Fruit fly (Drosophila melanogaster) whole organism, embryonic: Measurements from ENCODE around the gene PMP34.

Experiments used
- Abd-B ChIP-seq: fragments of 200-800 bp; sonication (Bioruptor generic); optimal IDR thresholded peaks from 2 replicates; lab custom pipeline; 2018; ENCODE audit warnings: missing biosample characterization, mild to moderate bottlenecking, missing genetic modification characterization, moderate library complexity
- CG12071 ChIP-seq: fragments of 200-800 bp; sonication (Bioruptor generic); optimal IDR thresholded peaks from 3 replicates; lab custom pipeline; 2018; ENCODE audit warnings: missing biosample characterization, mild to moderate bottlenecking, missing genetic modification characterization
- CG12155 ChIP-seq: fragments of 200-800 bp; sonication (Bioruptor generic); optimal IDR thresholded peaks from 3 replicates; lab custom pipeline; 2016; ENCODE audit warnings: missing biosample characterization, missing genetic modification characterization
- CG13287 ChIP-seq: fragments of 200-800 bp; sonication (Bioruptor generic); IDR thresholded peaks from 2 replicates; pipeline ENCODE4 v1.3.6; 2022; ENCODE audit warnings: missing biosample characterization, missing genetic modification characterization; ENCODE audit not compliant: partially characterized antibody
- CG13296 ChIP-seq: fragments of 200-800 bp; sonication (Bioruptor generic); optimal IDR thresholded peaks from 3 replicates; lab custom pipeline; 2018; ENCODE audit warnings: missing biosample characterization, mild to moderate bottlenecking, missing genetic modification characterization
- CG13775 ChIP-seq: fragments of 200-800 bp; sonication (Bioruptor generic); optimal IDR thresholded peaks from 3 replicates; lab custom pipeline; 2017; ENCODE audit warnings: missing biosample characterization, mild to moderate bottlenecking, missing genetic modification characterization
- CG15269 ChIP-seq: fragments of 200-800 bp; sonication (Bioruptor generic); optimal IDR thresholded peaks from 2 replicates; lab custom pipeline; 2018; ENCODE audit warnings: missing biosample characterization, mild to moderate bottlenecking, missing genetic modification characterization, moderate library complexity
- CG15514 ChIP-seq: fragments of 200-800 bp; sonication (Bioruptor generic); optimal IDR thresholded peaks from 3 replicates; lab custom pipeline; 2017; ENCODE audit warnings: missing biosample characterization, missing genetic modification characterization, mild to moderate bottlenecking, moderate library complexity, missing genetic modification reagents
- CG1603 ChIP-seq: fragments of 200-800 bp; sonication (Bioruptor generic); optimal IDR thresholded peaks from 2 replicates; lab custom pipeline; 2019; ENCODE audit warnings: missing biosample characterization, mild to moderate bottlenecking, missing genetic modification characterization, moderate library complexity
- CG1647 ChIP-seq: fragments of 200-800 bp; sonication (Bioruptor generic); optimal IDR thresholded peaks from 3 replicates; lab custom pipeline; 2016; ENCODE audit warnings: missing biosample characterization, missing genetic modification characterization
- CG16779 ChIP-seq: fragments of 200-800 bp; sonication (Bioruptor generic); IDR thresholded peaks from 2 replicates; pipeline ENCODE4 v1.3.6; 2022; ENCODE audit warnings: missing biosample characterization, missing genetic modification characterization
- CG17912 ChIP-seq: fragments of 200-800 bp; sonication (Bioruptor generic); optimal IDR thresholded peaks from 2 replicates; lab custom pipeline; 2018; ENCODE audit warnings: missing biosample characterization, mild to moderate bottlenecking, missing genetic modification characterization
- CG18599 ChIP-seq: fragments of 200-800 bp; sonication (Bioruptor generic); optimal IDR thresholded peaks from 3 replicates; lab custom pipeline; 2017; ENCODE audit warnings: missing biosample characterization, missing genetic modification characterization, mild to moderate bottlenecking, moderate library complexity, missing genetic modification reagents
- CG3163 ChIP-seq: fragments of 200-800 bp; sonication (Bioruptor generic); optimal IDR thresholded peaks from 3 replicates; lab custom pipeline; 2016; ENCODE audit warnings: missing biosample characterization, missing genetic modification characterization
- CG32767 ChIP-seq: fragments of 200-800 bp; sonication (Bioruptor generic); IDR thresholded peaks from 2 replicates; pipeline ENCODE4 v1.3.6; 2022; ENCODE audit warnings: missing biosample characterization, missing genetic modification characterization
- CG3995 ChIP-seq: fragments of 200-800 bp; sonication (Bioruptor generic); optimal IDR thresholded peaks from 3 replicates; lab custom pipeline; 2016; ENCODE audit warnings: missing biosample characterization, missing genetic modification characterization
- CG4360 ChIP-seq: fragments of 200-800 bp; sonication (Bioruptor generic); IDR thresholded peaks from 2 replicates; pipeline ENCODE4 v1.3.6; 2022; ENCODE audit warnings: missing biosample characterization, missing genetic modification characterization
- CG4404 ChIP-seq: fragments of 200-800 bp; sonication (Bioruptor generic); IDR thresholded peaks from 2 replicates; pipeline ENCODE4 v1.3.6; 2022; ENCODE audit warnings: missing biosample characterization, missing genetic modification characterization
- CG9876 ChIP-seq: fragments of 200-800 bp; sonication (Bioruptor generic); optimal IDR thresholded peaks from 2 replicates; lab custom pipeline; 2016; ENCODE audit warnings: missing biosample characterization, missing genetic modification characterization
- Dad ChIP-seq: fragments of 200-800 bp; sonication (Bioruptor generic); optimal IDR thresholded peaks from 3 replicates; lab custom pipeline; 2016; ENCODE audit warnings: missing biosample characterization, missing genetic modification characterization
- Dfd ChIP-seq, 2 experiments: fragments of >200 bp; optimal IDR thresholded peaks; 2 replicates each; lab custom pipeline; 2017; ENCODE audit warnings: missing biosample characterization in 2 of 2, missing genetic modification characterization in 2 of 2
- H2.0 ChIP-seq: fragments of 200-800 bp; sonication (Bioruptor generic); IDR thresholded peaks from 2 replicates; pipeline ENCODE4 v1.3.6; 2022; ENCODE audit warnings: missing biosample characterization, missing genetic modification characterization
- Nf-YA ChIP-seq: fragments of 200-800 bp; sonication (Bioruptor generic); IDR thresholded peaks from 2 replicates; pipeline ENCODE4 v1.3.6; 2022; ENCODE audit warnings: missing biosample characterization, missing genetic modification characterization
- Stat92E ChIP-seq, 3 experiments: fragments of >200 bp in 2 of 3; fragments of 200-800 bp in 1 of 3; sonication (Bioruptor generic) in 1 of 3; optimal IDR thresholded peaks; 2 replicates each; lab custom pipeline; 2017 to 2019; ENCODE audit warnings: missing biosample characterization in 3 of 3, missing genetic modification characterization in 3 of 3, mild to moderate bottlenecking in 1 of 3, moderate library complexity in 1 of 3
- Vsx1 ChIP-seq: fragments of 200-800 bp; sonication (Bioruptor generic); optimal IDR thresholded peaks from 2 replicates; lab custom pipeline; 2017; ENCODE audit warnings: missing biosample characterization, mild to moderate bottlenecking, missing genetic modification characterization, missing genetic modification reagents
- amos ChIP-seq: fragments of 200-800 bp; sonication (Bioruptor generic); IDR thresholded peaks from 2 replicates; pipeline ENCODE4 v1.3.6; 2022; ENCODE audit warnings: missing biosample characterization, missing genetic modification characterization; ENCODE audit not compliant: partially characterized antibody
- ash1 ChIP-seq: fragments of 200-800 bp; sonication (Bioruptor generic); optimal IDR thresholded peaks from 2 replicates; lab custom pipeline; 2018; ENCODE audit warnings: missing biosample characterization, mild to moderate bottlenecking, missing genetic modification characterization
- ato ChIP-seq: fragments of 200-800 bp; sonication (Bioruptor generic); IDR thresholded peaks from 2 replicates; pipeline ENCODE4 v1.3.6; 2022; ENCODE audit warnings: missing biosample characterization, missing genetic modification characterization; ENCODE audit not compliant: partially characterized antibody
- az2 ChIP-seq: fragments of 200-800 bp; sonication (Bioruptor generic); optimal IDR thresholded peaks from 3 replicates; lab custom pipeline; 2016; ENCODE audit warnings: missing biosample characterization, missing genetic modification characterization
- cg ChIP-seq: fragments of 200-800 bp; sonication (Bioruptor generic); optimal IDR thresholded peaks from 3 replicates; lab custom pipeline; 2019; ENCODE audit warnings: missing biosample characterization, mild to moderate bottlenecking, missing genetic modification characterization, moderate library complexity
- chn ChIP-seq: fragments of 200-800 bp; sonication (Bioruptor generic); optimal IDR thresholded peaks from 2 replicates; lab custom pipeline; 2016; ENCODE audit warnings: missing biosample characterization, missing genetic modification characterization
- ci ChIP-seq: fragments of 200-800 bp; sonication (Bioruptor generic); IDR thresholded peaks from 3 replicates; pipeline ENCODE4 v1.3.6; 2022; ENCODE audit warnings: missing biosample characterization, missing genetic modification characterization
- crp ChIP-seq, 2 experiments: fragments of 200-800 bp; sonication (Bioruptor generic); optimal IDR thresholded peaks; 2 replicates in 1 of 2; 3 replicates in 1 of 2; lab custom pipeline; 2017; ENCODE audit warnings: missing biosample characterization in 2 of 2, missing genetic modification characterization in 2 of 2, mild to moderate bottlenecking in 1 of 2, moderate library complexity in 1 of 2
- dmrt99B ChIP-seq: fragments of 200-800 bp; sonication (Bioruptor generic); optimal IDR thresholded peaks from 2 replicates; lab custom pipeline; 2018; ENCODE audit warnings: missing biosample characterization, mild to moderate bottlenecking, missing genetic modification characterization, moderate library complexity
- en ChIP-seq: fragments of 200-800 bp; sonication (Bioruptor generic); optimal IDR thresholded peaks from 2 replicates; lab custom pipeline; 2016; ENCODE audit warnings: missing biosample characterization, missing genetic modification characterization
- exex ChIP-seq: fragments of 200-800 bp; sonication (Bioruptor generic); optimal IDR thresholded peaks from 4 replicates; lab custom pipeline; 2018; ENCODE audit warnings: missing biosample characterization, mild to moderate bottlenecking, missing genetic modification characterization, moderate library complexity
- eyg ChIP-seq: fragments of 200-800 bp; sonication (Bioruptor generic); optimal IDR thresholded peaks from 3 replicates; lab custom pipeline; 2016; ENCODE audit warnings: missing biosample characterization, missing genetic modification characterization
- hb ChIP-seq: fragments of 200-800 bp; sonication (Bioruptor generic); IDR thresholded peaks from 3 replicates; pipeline ENCODE4 v1.3.6; 2022; ENCODE audit warnings: missing biosample characterization, missing genetic modification characterization; ENCODE audit not compliant: partially characterized antibody
- lab ChIP-seq: fragments of 200-800 bp; sonication (Bioruptor generic); optimal IDR thresholded peaks from 3 replicates; lab custom pipeline; 2017; ENCODE audit warnings: missing biosample characterization, missing genetic modification characterization, mild to moderate bottlenecking, moderate library complexity, missing genetic modification reagents
- mirr ChIP-seq: fragments of 200-800 bp; sonication (Bioruptor generic); optimal IDR thresholded peaks from 3 replicates; lab custom pipeline; 2018; ENCODE audit warnings: missing biosample characterization, mild to moderate bottlenecking, missing genetic modification characterization
- onecut ChIP-seq: fragments of 200-800 bp; sonication (Bioruptor generic); IDR thresholded peaks from 2 replicates; pipeline ENCODE4 v1.3.6; 2022; ENCODE audit warnings: missing biosample characterization, missing genetic modification characterization
- org-1 ChIP-seq: fragments of 200-800 bp; sonication (Bioruptor generic); optimal IDR thresholded peaks from 2 replicates; lab custom pipeline; 2017; ENCODE audit warnings: missing biosample characterization, missing genetic modification characterization
- stwl ChIP-seq: fragments of 200-800 bp; sonication (Bioruptor generic); optimal IDR thresholded peaks from 3 replicates; lab custom pipeline; 2018; ENCODE audit warnings: missing biosample characterization, mild to moderate bottlenecking, missing genetic modification characterization, moderate library complexity
- tin ChIP-seq: fragments of 200-800 bp; sonication (Bioruptor generic); optimal IDR thresholded peaks from 3 replicates; lab custom pipeline; 2016; ENCODE audit warnings: missing biosample characterization, missing genetic modification characterization
- trem ChIP-seq: fragments of 200-800 bp; optimal IDR thresholded peaks from 3 replicates; lab custom pipeline; 2019; ENCODE audit warnings: missing biosample characterization, mild to moderate bottlenecking, missing genetic modification characterization, moderate library complexity
- unc-4 ChIP-seq: fragments of 200-800 bp; sonication (Bioruptor generic); IDR thresholded peaks from 2 replicates; pipeline ENCODE4 v1.3.6; 2022; ENCODE audit warnings: missing biosample characterization, missing genetic modification characterization; ENCODE audit not compliant: partially characterized antibody
- usp ChIP-seq: fragments of >200 bp; optimal IDR thresholded peaks from 2 replicates; lab custom pipeline; 2017; ENCODE audit warnings: missing biosample characterization, missing genetic modification characterization

Gene PMP34

DNA sequence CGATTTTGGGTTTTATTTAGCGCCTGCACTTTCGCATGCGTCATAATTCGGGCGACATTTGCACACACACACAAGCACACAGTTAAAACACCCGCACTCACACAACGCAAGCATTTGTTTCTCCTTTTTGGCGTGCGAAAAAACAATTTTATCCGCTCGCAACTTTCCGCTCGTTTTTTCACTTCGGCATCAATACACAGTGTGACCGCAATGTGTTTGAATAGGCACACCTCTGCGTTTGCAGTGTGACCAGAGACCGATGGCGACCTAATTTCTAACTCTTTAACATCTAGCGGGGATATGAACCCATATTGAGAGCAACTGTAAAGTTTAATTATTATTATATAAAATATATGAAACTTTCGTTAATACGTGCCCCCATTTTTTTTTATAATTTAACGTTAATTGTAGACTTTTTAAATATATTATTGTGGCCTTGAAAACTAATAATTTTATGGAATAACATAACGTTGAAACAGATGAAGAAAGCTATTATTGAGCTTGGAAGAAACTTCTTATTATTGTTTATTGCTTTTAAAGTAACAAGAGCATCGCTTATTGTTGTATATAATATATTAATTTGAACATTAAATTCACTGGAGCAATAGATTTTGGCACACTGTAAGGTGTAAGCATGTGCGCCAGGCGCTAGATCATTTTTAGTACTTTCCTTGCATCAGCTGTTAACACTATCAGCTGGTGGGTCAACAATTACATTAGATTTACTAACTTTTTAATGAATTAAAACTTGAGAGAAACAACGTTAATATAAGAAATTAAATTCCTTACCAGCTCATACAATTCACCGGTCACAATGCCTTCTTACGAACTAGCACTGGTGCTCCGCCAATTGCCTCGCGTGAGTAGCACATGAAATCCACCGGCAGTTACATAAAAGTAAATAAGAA is 45.6 kb downstream of the PMP34 start, which contains the start of the genes Cip4 and mRpS6 (continued):
- TF ChIP-seq CG15514 (GFP tag; lab: Kevin White, UChicago) (peak; percentile 39), Stat92E (GFP tag; optimal IDR thresholded peaks at IDR 0.05; lab: Kevin White, UChicago) (no peak), stwl (peak; percentile 39), CG3995 (no peak), onecut (GFP tag; lab: Robert Waterston, UW) (peak; percentile 41; the same call in 1 of the 2 replicates), Nf-YA (GFP tag; lab: Robert Waterston, UW) (0 out of 2 replicates have a peak, but pooled peaks have one; percentile 5), tin (GFP tag; lab: Kevin White, UChicago) (no peak), az2 (peak; percentile 86), lab (peak; percentile 35), usp (GFP tag; lab: Kevin White, UChicago) (no peak), CG15269 (tag; lab: Kevin White, UChicago) (peak; percentile 89), CG3163 (GFP tag; lab: Kevin White, UChicago) (no peak), amos (GFP tag; lab: Robert Waterston, UW) (peak; percentile 49; the same call in 1 of the 2 replicates), dmrt99B (tag; lab: Kevin White, UChicago) (peak; percentile 70), CG17912 (GFP tag; lab: Kevin White, UChicago) (no peak), cg (GFP tag; lab: Kevin White, UChicago) (peak; percentile 69), CG4360 (GFP tag; lab: Robert Waterston, UW) (no peak), hb (GFP tag; lab: Robert Waterston, UW) (no peak), CG13296 (GFP tag; lab: Kevin White, UChicago) (peak; percentile 69), trem (tag; lab: Kevin White, UChicago) (peak; percentile 51), CG18599 (GFP tag; lab: Kevin White, UChicago) (peak; percentile 37), CG13287 (GFP tag; lab: Robert Waterston, UW) (peak; percentile 49), org-1 (GFP tag; lab: Kevin White, UChicago) (peak; percentile 50), CG13775 (peak; percentile 87), Vsx1 (peak; percentile 25), CG9876 (GFP tag; lab: Kevin White, UChicago) (no peak), ash1 (GFP tag; lab: Kevin White, UChicago) (peak; percentile 3), CG12155 (GFP tag; lab: Kevin White, UChicago) (peak; percentile 72), exex (tag; lab: Kevin White, UChicago) (peak; percentile 45), CG32767 (peak; percentile 73), CG12071 (GFP tag; lab: Kevin White, UChicago) (no peak), Abd-B (GFP tag; lab: Kevin White, UChicago) (peak; percentile 88), mirr (GFP tag; lab: Kevin White, UChicago) (no peak), ato (GFP tag; lab: Robert Waterston, UW) (0 out of 2 replicates have a peak, but pooled peaks have one; percentile 19), H2.0 (GFP tag; lab: Robert Waterston, UW) (peak; percentile 90), Dfd (GFP tag; optimal IDR thresholded peaks at IDR 0.05; lab: Kevin White, UChicago) (no peak), chn (GFP tag; lab: Kevin White, UChicago) (peak; percentile 56), crp (GFP tag; optimal IDR thresholded peaks at IDR 0.05; lab: Kevin White, UChicago) (peak in 1 of 2 experiments; percentile 87), eyg (GFP tag; lab: Kevin White, UChicago) (no peak), CG16779 (GFP tag; lab: Robert Waterston, UW) (peak; percentile 58; the same call in 1 of the 2 replicates), CG1603 (tag; lab: Kevin White, UChicago) (peak; percentile 32), ci (GFP tag; lab: Robert Waterston, UW) (peak; percentile 90), unc-4 (GFP tag; lab: Robert Waterston, UW) (no peak), Dad (GFP tag; lab: Kevin White, UChicago) (no peak), CG4404 (0 out of 2 replicates have a peak, but pooled peaks have one; percentile 30), CG1647 (peak; percentile 38), en (GFP tag; lab: Kevin White, UChicago) (no peak)
